Worm (Caenorhabditis elegans) whole organism, L3 larva: ENCODE results near the gene fbxa-104.

Experiments
- R02D3.7 ChIP-seq: fragments of 150-350 bp; optimal IDR thresholded peaks from 2 replicates; lab custom pipeline; 2014; ENCODE audit warnings: missing biosample characterization, missing genetic modification characterization
- ZK546.5 ChIP-seq: sonication (generic microtip); optimal IDR thresholded peaks from 2 replicates; lab custom pipeline; 2017; ENCODE audit warnings: missing biosample characterization, missing genetic modification characterization
- ama-1 ChIP-seq: fragments of 150-350 bp; optimal IDR thresholded peaks from 2 replicates; lab custom pipeline; 2018
- ceh-16 ChIP-seq: sonication (generic microtip); optimal IDR thresholded peaks from 2 replicates; lab custom pipeline; 2017; ENCODE audit warnings: missing biosample characterization, missing genetic modification characterization
- ceh-28 ChIP-seq: fragments of 150-350 bp; optimal IDR thresholded peaks from 2 replicates; lab custom pipeline; 2014; ENCODE audit warnings: missing biosample characterization, missing genetic modification reagents, missing genetic modification characterization
- ceh-9 ChIP-seq: sonication (generic microtip); optimal IDR thresholded peaks from 2 replicates; lab custom pipeline; 2018; ENCODE audit warnings: missing biosample characterization, missing genetic modification characterization
- daf-12 ChIP-seq: fragments of 150-350 bp; optimal IDR thresholded peaks from 2 replicates; lab custom pipeline; 2014; ENCODE audit warnings: missing biosample characterization, missing genetic modification reagents, missing genetic modification characterization
- egl-27 ChIP-seq: sonication (generic microtip); optimal IDR thresholded peaks from 4 replicates; lab custom pipeline; 2017; ENCODE audit warnings: missing biosample characterization, missing genetic modification reagents, missing genetic modification characterization
- egl-5 ChIP-seq: fragments of 150-350 bp; optimal IDR thresholded peaks from 2 replicates; lab custom pipeline; 2017; ENCODE audit warnings: missing biosample characterization, missing genetic modification reagents, missing genetic modification characterization, inconsistent platforms
- elt-1 ChIP-seq: fragments of 150-350 bp; optimal IDR thresholded peaks from 2 replicates; lab custom pipeline; 2014; ENCODE audit warnings: missing biosample characterization, missing genetic modification characterization
- eor-1 ChIP-seq, 2 experiments: fragments of 150-350 bp; optimal IDR thresholded peaks; 2 replicates each; lab custom pipeline; 2014 to 2018; ENCODE audit warnings: missing biosample characterization in 2 of 2, missing genetic modification characterization in 2 of 2
- fkh-10 ChIP-seq: sonication (generic microtip); optimal IDR thresholded peaks from 2 replicates; lab custom pipeline; 2017; ENCODE audit warnings: missing biosample characterization, missing genetic modification reagents, missing genetic modification characterization
- fkh-2 ChIP-seq: fragments of 150-350 bp; optimal IDR thresholded peaks from 2 replicates; lab custom pipeline; 2014; ENCODE audit warnings: missing biosample characterization, missing genetic modification reagents, missing genetic modification characterization
- fos-1 ChIP-seq: fragments of 150-350 bp; optimal IDR thresholded peaks from 2 replicates; lab custom pipeline; 2014; ENCODE audit warnings: missing biosample characterization, missing genetic modification characterization
- hmg-11 ChIP-seq: sonication (generic microtip); optimal IDR thresholded peaks from 2 replicates; lab custom pipeline; 2016; ENCODE audit warnings: missing genetic modification characterization, missing compliant biosample characterization
- lin-39 ChIP-seq: fragments of 150-350 bp; optimal IDR thresholded peaks from 2 replicates; lab custom pipeline; 2018; ENCODE audit warnings: missing biosample characterization, missing genetic modification reagents, missing genetic modification characterization
- lsy-12 ChIP-seq: sonication (generic microtip); optimal IDR thresholded peaks from 2 replicates; lab custom pipeline; 2016; ENCODE audit warnings: mild to moderate bottlenecking, missing genetic modification characterization, missing compliant biosample characterization
- mdl-1 ChIP-seq: fragments of 150-350 bp; optimal IDR thresholded peaks from 2 replicates; lab custom pipeline; 2014; ENCODE audit warnings: missing biosample characterization, missing genetic modification characterization
- mml-1 ChIP-seq: fragments of 150-350 bp; sonication (generic microtip); optimal IDR thresholded peaks from 3 replicates; lab custom pipeline; 2014; ENCODE audit warnings: missing biosample characterization, missing genetic modification characterization
- nfya-1 ChIP-seq: sonication (generic microtip); optimal IDR thresholded peaks from 2 replicates; lab custom pipeline; 2017; ENCODE audit warnings: missing genetic modification characterization, mild to moderate bottlenecking, missing compliant biosample characterization, antibody characterized with exemption, moderate library complexity; ENCODE audit not compliant: insufficient read depth
- nhr-11 ChIP-seq: fragments of 150-350 bp; optimal IDR thresholded peaks from 2 replicates; lab custom pipeline; 2014; ENCODE audit warnings: missing biosample characterization, missing genetic modification characterization
- nhr-12 ChIP-seq: fragments of 150-350 bp; optimal IDR thresholded peaks from 2 replicates; lab custom pipeline; 2014; ENCODE audit warnings: missing biosample characterization, missing genetic modification characterization
- nhr-23 ChIP-seq: fragments of 150-350 bp; optimal IDR thresholded peaks from 2 replicates; lab custom pipeline; 2014; ENCODE audit warnings: missing biosample characterization, missing genetic modification reagents, missing genetic modification characterization
- nhr-237 ChIP-seq: fragments of 150-350 bp; optimal IDR thresholded peaks from 2 replicates; lab custom pipeline; 2014; ENCODE audit warnings: missing biosample characterization, missing genetic modification characterization
- nhr-25 ChIP-seq: sonication (generic microtip); optimal IDR thresholded peaks from 2 replicates; lab custom pipeline; 2017; ENCODE audit warnings: missing biosample characterization, missing genetic modification characterization
- nhr-28 ChIP-seq: fragments of 150-350 bp; optimal IDR thresholded peaks from 2 replicates; lab custom pipeline; 2014; ENCODE audit warnings: missing biosample characterization, missing genetic modification characterization
- nhr-43 ChIP-seq: sonication (generic microtip); optimal IDR thresholded peaks from 2 replicates; lab custom pipeline; 2016; ENCODE audit warnings: mild to moderate bottlenecking, missing genetic modification characterization, missing compliant biosample characterization; ENCODE audit not compliant: poor library complexity, severe bottlenecking
- nhr-76 ChIP-seq: fragments of 150-350 bp; sonication (generic microtip); optimal IDR thresholded peaks from 5 replicates; lab custom pipeline; 2014; ENCODE audit warnings: missing biosample characterization, missing genetic modification characterization
- nhr-77 ChIP-seq: fragments of 150-350 bp; optimal IDR thresholded peaks from 2 replicates; lab custom pipeline; 2014; ENCODE audit warnings: missing biosample characterization, missing genetic modification characterization
- pqm-1 ChIP-seq: fragments of 150-350 bp; optimal IDR thresholded peaks from 2 replicates; lab custom pipeline; 2017; ENCODE audit warnings: missing biosample characterization, missing genetic modification characterization, inconsistent platforms
- sea-2 ChIP-seq: fragments of 150-350 bp; sonication (generic microtip); optimal IDR thresholded peaks from 4 replicates; lab custom pipeline; 2014; ENCODE audit warnings: missing biosample characterization, missing genetic modification reagents, missing genetic modification characterization
- skn-1 ChIP-seq: fragments of 150-350 bp; optimal IDR thresholded peaks from 2 replicates; lab custom pipeline; 2014; ENCODE audit warnings: missing biosample characterization, missing genetic modification characterization
- tbx-2 ChIP-seq: sonication (generic microtip); optimal IDR thresholded peaks from 2 replicates; lab custom pipeline; 2016; ENCODE audit warnings: mild to moderate bottlenecking, missing genetic modification characterization, missing compliant biosample characterization
- unc-39 ChIP-seq: sonication (generic microtip); optimal IDR thresholded peaks from 4 replicates; lab custom pipeline; 2017; ENCODE audit warnings: missing biosample characterization, missing genetic modification characterization
- unc-62 ChIP-seq: fragments of 150-350 bp; sonication (generic microtip); optimal IDR thresholded peaks from 4 replicates; lab custom pipeline; 2014; ENCODE audit warnings: missing biosample characterization, missing genetic modification reagents, missing genetic modification characterization
- zag-1 ChIP-seq: fragments of 150-350 bp; optimal IDR thresholded peaks from 2 replicates; lab custom pipeline; 2014; ENCODE audit warnings: missing biosample characterization, missing genetic modification characterization
- ztf-11 ChIP-seq: fragments of 150-350 bp; optimal IDR thresholded peaks from 2 replicates; lab custom pipeline; 2014; ENCODE audit warnings: missing biosample characterization, missing genetic modification characterization
- ztf-4 ChIP-seq: fragments of 150-350 bp; optimal IDR thresholded peaks from 2 replicates; lab custom pipeline; 2014; ENCODE audit warnings: missing biosample characterization, missing genetic modification characterization

Gene fbxa-104

ce11 chrV:15383739-15384138 lies 39.7 kb downstream of the fbxa-104 start, which contains the start of gene str-88:
TSS of gene str-88 (minus strand) at chrV:15383839.
- no peak for TF ChIP-seq unc-39
- TF ChIP-seq sea-2 (GFP tag; lab: Kevin White, UChicago), result no peak
- TF ChIP-seq nhr-23, result no peak
- TF ChIP-seq nhr-76 (tag; lab: Kevin White, UChicago), result no peak
- no peak for TF ChIP-seq ceh-16
- no peak for TF ChIP-seq skn-1 (tag; lab: Kevin White, UChicago)
- TF ChIP-seq nhr-77 (tag; lab: Kevin White, UChicago), result no peak
- no peak for TF ChIP-seq tbx-2 (tag; lab: Kevin White, UChicago)
- no peak for TF ChIP-seq ZK546.5 (tag; lab: Kevin White, UChicago)
- no peak for TF ChIP-seq hmg-11 (tag; lab: Kevin White, UChicago)
- no peak for TF ChIP-seq fos-1 (tag; lab: Kevin White, UChicago)
- TF ChIP-seq nfya-1, result no peak
- no peak for TF ChIP-seq R02D3.7
- no peak for TF ChIP-seq fkh-2 (tag; lab: Kevin White, UChicago)
- no peak for TF ChIP-seq ceh-28
- no peak for TF ChIP-seq nhr-237 (tag; lab: Kevin White, UChicago)
- no peak for TF ChIP-seq egl-27 (tag; lab: Kevin White, UChicago)
- no peak for TF ChIP-seq nhr-25 (tag; lab: Kevin White, UChicago)

- no peak for TF ChIP-seq fkh-10 (GFP tag; lab: Kevin White, UChicago)
- TF ChIP-seq elt-1 (tag; lab: Kevin White, UChicago), result no peak
- TF ChIP-seq nhr-28 (tag; lab: Kevin White, UChicago), result no peak
- TF ChIP-seq egl-5 (tag; lab: Kevin White, UChicago), result no peak
- no peak for TF ChIP-seq tbx-2 (tag; lab: Kevin White, UChicago)
- TF ChIP-seq nhr-12 (tag; lab: Kevin White, UChicago), result no peak
- no peak for TF ChIP-seq nhr-77 (tag; lab: Kevin White, UChicago)
- TF ChIP-seq unc-62 (GFP tag; lab: Kevin White, UChicago), result no peak
- TF ChIP-seq lin-39 (tag; lab: Kevin White, UChicago), result no peak
- no peak for TF ChIP-seq zag-1
- TF ChIP-seq mml-1, result no peak
- no peak for TF ChIP-seq unc-39
- TF ChIP-seq daf-12 (tag; lab: Kevin White, UChicago), result no peak
- TF ChIP-seq nhr-237 (tag; lab: Kevin White, UChicago), result no peak
- no peak for TF ChIP-seq ZK546.5 (tag; lab: Kevin White, UChicago)
- no peak for TF ChIP-seq ztf-11 (tag; lab: Kevin White, UChicago)
- no peak for TF ChIP-seq nhr-11 (tag; lab: Kevin White, UChicago)
- TF ChIP-seq mdl-1, result no peak
These were observed 42.6 kb downstream of the fbxa-104 start, which contains the start of gene dhs-23 for ce11 chrV:15380857-15381256. TSS of gene dhs-23 (plus strand) at chrV:15381219.

- TF ChIP-seq ceh-9 (tag; lab: Kevin White, UChicago), result no peak
- TF ChIP-seq lsy-12 (tag; lab: Kevin White, UChicago), result no peak
- no peak for TF ChIP-seq nhr-11 (tag; lab: Kevin White, UChicago)
- TF ChIP-seq R02D3.7, result no peak
- no peak for TF ChIP-seq egl-27 (tag; lab: Kevin White, UChicago)
- TF ChIP-seq ztf-4 (tag; lab: Kevin White, UChicago), result no peak
- no peak for TF ChIP-seq nhr-12 (tag; lab: Kevin White, UChicago)
- no peak for TF ChIP-seq fkh-10 (GFP tag; lab: Kevin White, UChicago)
These were observed 43.7 kb downstream of the fbxa-104 start, which contains the start of gene srh-251 for ce11 chrV:15379817-15380216. TSS of gene srh-251 (minus strand) at chrV:15379917.

DNA sequence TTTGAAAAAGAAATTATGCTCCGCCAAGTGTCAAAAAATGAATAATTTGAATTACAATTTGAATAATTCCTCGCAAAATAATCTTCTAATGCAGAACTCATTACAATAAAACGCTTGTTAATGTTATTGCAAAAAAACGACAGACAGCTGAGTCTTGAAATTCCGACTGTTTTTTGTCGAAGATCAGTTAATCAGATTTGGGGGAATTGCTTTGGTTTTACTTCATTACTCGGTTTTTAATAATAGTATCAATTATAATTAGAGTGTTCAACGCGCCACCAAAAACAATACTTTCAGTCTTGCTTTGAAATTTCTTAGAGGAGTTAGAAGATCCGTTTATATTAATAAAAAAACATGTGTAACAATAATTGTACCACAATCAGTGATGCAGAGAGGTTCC lies 45.6 kb downstream of the fbxa-104 start, which contains the start of gene srh-122:
Gene srh-122 (minus strand): TSS at position 101 of the 400 bp plus-strand sequence.
- TF ChIP-seq egl-27 (tag; lab: Kevin White, UChicago) (no peak), eor-1 (tag; optimal IDR thresholded peaks at IDR 0.05; lab: Kevin White, UChicago) (no peak), sea-2 (GFP tag; lab: Kevin White, UChicago) (no peak), pqm-1 (tag; lab: Kevin White, UChicago) (no peak), mml-1 (no peak), nhr-43 (no peak), nfya-1 (no peak), ama-1 (lab: Kevin White, UChicago) (no peak)
- TF ChIP-seq, all 47 proteins: peak for 0
